Worm (Caenorhabditis elegans): Measurements from ENCODE around the gene F54D12.9.

DNA sequence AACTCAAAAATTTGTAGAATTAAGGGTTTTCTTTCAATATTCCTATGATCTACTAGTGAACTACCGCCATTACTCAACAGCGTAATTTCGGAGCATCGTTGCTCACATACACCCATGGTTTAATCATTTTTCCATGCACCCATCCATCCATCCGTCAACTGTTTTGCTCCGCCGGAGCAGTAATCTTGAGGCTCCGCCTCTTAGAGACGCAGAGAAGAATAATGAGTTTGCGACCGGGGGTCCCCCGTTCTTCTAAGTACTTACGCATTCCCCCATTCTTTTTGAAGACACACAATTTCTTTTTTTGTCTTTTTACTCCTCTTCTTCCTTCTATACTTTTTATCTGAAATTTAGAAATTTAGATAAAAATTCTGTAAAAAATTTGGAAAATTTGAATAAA, 43.3 kb downstream of the F54D12.9 start:
- TF ChIP-seq unc-62 (GFP tag; optimal IDR thresholded peaks at IDR 0.05) (no peak), snpc-4 (tag; optimal IDR thresholded peaks at IDR 0.05) (no peak), unc-86 (tag; optimal IDR thresholded peaks at IDR 0.05) (no peak), swsn-7 (tag; optimal IDR thresholded peaks at IDR 0.05) (no peak), sox-4 (tag; optimal IDR thresholded peaks at IDR 0.05) (no peak), dpl-1 (GFP tag; optimal IDR thresholded peaks at IDR 0.05) (no peak), snu-23 (GFP tag; optimal IDR thresholded peaks at IDR 0.05) (no peak), nhr-76 (tag; optimal IDR thresholded peaks at IDR 0.05) (no peak), lsy-2 (tag; optimal IDR thresholded peaks at IDR 0.05) (no peak), egl-27 (tag; optimal IDR thresholded peaks at IDR 0.05) (no peak), nhr-90 (tag; optimal IDR thresholded peaks at IDR 0.05; ENCODE audit: poor library complexity) (no peak), nhr-77 (tag; optimal IDR thresholded peaks at IDR 0.05) (no peak), zag-1 (tag; optimal IDR thresholded peaks at IDR 0.05) (no peak), nhr-84 (tag; optimal IDR thresholded peaks at IDR 0.05) (no peak)

Data from whole organism, L1 larva.